Worm (Caenorhabditis elegans) whole organism, L4 larva: ENCODE results near the gene F41G3.18.
A peak's percentile ranks its signal among the peaks of the same experiment; 100 is the strongest.

Experiments
- Y5F2A.4 ChIP-seq: fragments of 200-800 bp; sonication (Bioruptor generic); optimal IDR thresholded peaks from 2 replicates; lab custom pipeline; 2018; ENCODE audit warnings: mild to moderate bottlenecking, missing genetic modification characterization, missing compliant biosample characterization
- aly-2 ChIP-seq: sonication (generic microtip); optimal IDR thresholded peaks from 2 replicates; lab custom pipeline; 2018; ENCODE audit warnings: missing biosample characterization, missing genetic modification characterization
- ama-1 ChIP-seq: fragments of 150-350 bp; optimal IDR thresholded peaks from 2 replicates; lab custom pipeline; 2014; ENCODE audit warnings: inconsistent platforms, mixed read lengths
- ceh-82 ChIP-seq: sonication (generic microtip); optimal IDR thresholded peaks from 2 replicates; lab custom pipeline; 2017; ENCODE audit warnings: missing biosample characterization, missing genetic modification characterization
- hlh-30 ChIP-seq: sonication (generic microtip); optimal IDR thresholded peaks from 2 replicates; lab custom pipeline; 2017; ENCODE audit warnings: antibody characterized with exemption, mild to moderate bottlenecking, missing genetic modification characterization, missing compliant biosample characterization; ENCODE audit not compliant: insufficient read depth
- lsy-2 ChIP-seq, 2 experiments: fragments of 150-350 bp in 1 of 2; sonication (generic microtip) in 1 of 2; optimal IDR thresholded peaks; 2 replicates each; lab custom pipeline; 2014 to 2017; ENCODE audit warnings: missing biosample characterization in 2 of 2, missing genetic modification characterization in 2 of 2
- nhr-28 ChIP-seq: fragments of 150-350 bp; optimal IDR thresholded peaks from 2 replicates; lab custom pipeline; 2014; ENCODE audit warnings: missing biosample characterization, missing genetic modification characterization
- nhr-6 ChIP-seq: fragments of 150-350 bp; optimal IDR thresholded peaks from 2 replicates; lab custom pipeline; 2014; ENCODE audit warnings: missing biosample characterization, missing genetic modification characterization
- pha-4 ChIP-seq, 2 experiments: fragments of 150-350 bp in 1 of 2; fragments of 200-800 bp in 1 of 2; sonication (Bioruptor generic) in 1 of 2; IDR thresholded peaks in 1 of 2; optimal IDR thresholded peaks in 1 of 2; 2 replicates each; pipeline versions ENCODE4 v1.3.6 to Lab custom; 2014 to 2022; ENCODE audit warnings: missing genetic modification characterization in 2 of 2, missing genetic modification reagents in 2 of 2, missing biosample characterization in 1 of 2, missing compliant biosample characterization in 1 of 2
- pqm-1 ChIP-seq: sonication (generic microtip); optimal IDR thresholded peaks from 2 replicates; lab custom pipeline; 2017; ENCODE audit warnings: missing biosample characterization, missing genetic modification characterization
- tra-1 ChIP-seq: fragments of 200-800 bp; sonication (Bioruptor generic); IDR thresholded peaks from 2 replicates; pipeline ENCODE4 v1.3.6; 2022; ENCODE audit warnings: missing genetic modification reagents, missing genetic modification characterization, missing compliant biosample characterization
- unc-130 ChIP-seq: sonication (generic microtip); optimal IDR thresholded peaks from 2 replicates; lab custom pipeline; 2016; ENCODE audit warnings: missing genetic modification reagents, missing genetic modification characterization, missing compliant biosample characterization
- unc-39 ChIP-seq: sonication (generic microtip); optimal IDR thresholded peaks from 2 replicates; lab custom pipeline; 2017; ENCODE audit warnings: missing biosample characterization, missing genetic modification characterization
- unc-62 ChIP-seq, 3 experiments: fragments of 150-350 bp in 1 of 3; sonication (generic microtip); optimal IDR thresholded peaks in 2 of 3; peaks in 1 of 3; 1 replicate in 1 of 3; 2 replicates in 2 of 3; lab custom pipeline; 2014 to 2017; ENCODE audit warnings: missing biosample characterization in 3 of 3, missing genetic modification characterization in 3 of 3, missing genetic modification reagents in 3 of 3, missing genotype in 1 of 3

ce11 chrII:6734674-6735073, 33.4 kb upstream of the F41G3.18 start, which contains the start of gene T14B4.3:
- TF ChIP-seq unc-130: peak; percentile 76
- no peak for TF ChIP-seq unc-62 (GFP tag; optimal IDR thresholded peaks at IDR 0.05 in 1 of 2; lab: Kevin White, UChicago)
- TF ChIP-seq unc-62 (tag; optimal IDR thresholded peaks at IDR 0.05; lab: Kevin White, UChicago): no peak
- TF ChIP-seq Y5F2A.4 (GFP tag; lab: Kevin White, UChicago): no peak
- TF ChIP-seq ama-1 (lab: Kevin White, UChicago): no peak
- TF ChIP-seq ceh-82 (tag; lab: Kevin White, UChicago): no peak
- TF ChIP-seq tra-1 (GFP tag; lab: Robert Waterston, UW): no peak
- TF ChIP-seq aly-2 (tag; lab: Kevin White, UChicago): no peak
- TF ChIP-seq pha-4 (GFP tag; IDR thresholded peaks at IDR 0.05; lab: Robert Waterston, UW): no peak
- peak; percentile 51 for TF ChIP-seq pha-4 (tag; optimal IDR thresholded peaks at IDR 0.05; lab: Kevin White, UChicago)
- TF ChIP-seq lsy-2 (tag; optimal IDR thresholded peaks at IDR 0.05; lab: Kevin White, UChicago): peak in 1 of 2 experiments; percentile 88
- TF ChIP-seq hlh-30 (tag; lab: Kevin White, UChicago): peak; percentile 30
- no peak for TF ChIP-seq unc-39 (tag; lab: Kevin White, UChicago)
- no peak for TF ChIP-seq pqm-1 (tag; lab: Kevin White, UChicago)
- TF ChIP-seq nhr-6 (tag; lab: Kevin White, UChicago): peak; percentile 75
- TF ChIP-seq nhr-28: peak; percentile 59
